Fruit fly (Drosophila melanogaster) whole organism, embryonic: Measurements from ENCODE around the gene Synd.

Experiments
- Atf6 ChIP-seq: fragments of 200-800 bp; sonication (Bioruptor generic); IDR thresholded peaks from 2 replicates; pipeline ENCODE4 v1.3.6; 2022; ENCODE audit warnings: missing biosample characterization, missing genetic modification characterization
- B-H1 ChIP-seq: fragments of 200-800 bp; sonication (Bioruptor generic); IDR thresholded peaks from 3 replicates; pipeline ENCODE4 v1.3.6; 2022; ENCODE audit warnings: missing biosample characterization, missing genetic modification characterization
- CG10267 ChIP-seq: fragments of 200-800 bp; sonication (Bioruptor generic); optimal IDR thresholded peaks from 2 replicates; lab custom pipeline; 2018; ENCODE audit warnings: missing biosample characterization, mild to moderate bottlenecking, missing genetic modification characterization, moderate library complexity
- CG10321 ChIP-seq: fragments of 200-800 bp; sonication (Bioruptor generic); IDR thresholded peaks from 2 replicates; pipeline ENCODE4 v1.3.6; 2022; ENCODE audit warnings: missing biosample characterization, missing genetic modification characterization
- CG11696 ChIP-seq: fragments of 200-800 bp; sonication (Bioruptor generic); IDR thresholded peaks from 2 replicates; pipeline ENCODE4 v1.3.6; 2022; ENCODE audit warnings: missing biosample characterization, missing genetic modification characterization
- CG12391 ChIP-seq: fragments of 200-800 bp; sonication (Bioruptor generic); optimal IDR thresholded peaks from 3 replicates; lab custom pipeline; 2018; ENCODE audit warnings: missing biosample characterization, mild to moderate bottlenecking, missing genetic modification characterization, moderate library complexity
- CG12659 ChIP-seq: fragments of 200-800 bp; sonication (Bioruptor generic); optimal IDR thresholded peaks from 3 replicates; lab custom pipeline; 2017; ENCODE audit warnings: mild to moderate bottlenecking, missing biosample characterization, missing genetic modification reagents, missing genetic modification characterization
- CG12769 ChIP-seq: fragments of 200-800 bp; sonication (Bioruptor generic); optimal IDR thresholded peaks from 2 replicates; lab custom pipeline; 2019; ENCODE audit warnings: missing biosample characterization, mild to moderate bottlenecking, missing genetic modification characterization, moderate library complexity
- CG12942 ChIP-seq: fragments of 200-800 bp; sonication (Bioruptor generic); optimal IDR thresholded peaks from 3 replicates; lab custom pipeline; 2016; ENCODE audit warnings: missing biosample characterization, missing genetic modification characterization
- CG13287 ChIP-seq: fragments of 200-800 bp; sonication (Bioruptor generic); IDR thresholded peaks from 2 replicates; pipeline ENCODE4 v1.3.6; 2022; ENCODE audit warnings: missing biosample characterization, missing genetic modification characterization; ENCODE audit not compliant: partially characterized antibody
- CG13296 ChIP-seq: fragments of 200-800 bp; sonication (Bioruptor generic); optimal IDR thresholded peaks from 3 replicates; lab custom pipeline; 2018; ENCODE audit warnings: missing biosample characterization, mild to moderate bottlenecking, missing genetic modification characterization
- CG13624 ChIP-seq: fragments of 200-800 bp; sonication (Bioruptor generic); optimal IDR thresholded peaks from 2 replicates; lab custom pipeline; 2016; ENCODE audit warnings: missing biosample characterization, missing genetic modification characterization
- CG14710 ChIP-seq: fragments of 200-800 bp; sonication (Bioruptor generic); optimal IDR thresholded peaks from 3 replicates; lab custom pipeline; 2019; ENCODE audit warnings: missing biosample characterization, mild to moderate bottlenecking, missing genetic modification characterization, moderate library complexity
- CG15696 ChIP-seq: fragments of 200-800 bp; sonication (Bioruptor generic); optimal IDR thresholded peaks from 2 replicates; lab custom pipeline; 2019; ENCODE audit warnings: missing biosample characterization, mild to moderate bottlenecking, missing genetic modification characterization, moderate library complexity
- CG1603 ChIP-seq: fragments of 200-800 bp; sonication (Bioruptor generic); optimal IDR thresholded peaks from 2 replicates; lab custom pipeline; 2019; ENCODE audit warnings: missing biosample characterization, mild to moderate bottlenecking, missing genetic modification characterization, moderate library complexity
- CG17385 ChIP-seq: fragments of 200-800 bp; sonication (Bioruptor generic); optimal IDR thresholded peaks from 3 replicates; lab custom pipeline; 2018; ENCODE audit warnings: missing biosample characterization, mild to moderate bottlenecking, missing genetic modification characterization
- CG17829 ChIP-seq: fragments of 200-800 bp; optimal IDR thresholded peaks from 2 replicates; lab custom pipeline; 2019; ENCODE audit warnings: missing biosample characterization, mild to moderate bottlenecking, missing genetic modification characterization, moderate library complexity
- CG2116 ChIP-seq: fragments of 200-800 bp; sonication (Bioruptor generic); optimal IDR thresholded peaks from 3 replicates; lab custom pipeline; 2018; ENCODE audit warnings: missing biosample characterization, mild to moderate bottlenecking, missing genetic modification characterization
- CG2199 ChIP-seq: fragments of 200-800 bp; sonication (Bioruptor generic); IDR thresholded peaks from 3 replicates; pipeline ENCODE4 v1.3.6; 2022; ENCODE audit warnings: missing biosample characterization, missing genetic modification characterization
- CG30020 ChIP-seq: fragments of 200-800 bp; optimal IDR thresholded peaks from 2 replicates; lab custom pipeline; 2019; ENCODE audit warnings: missing biosample characterization, mild to moderate bottlenecking, missing genetic modification characterization, moderate library complexity
- CG3065 ChIP-seq: fragments of 200-800 bp; sonication (Bioruptor generic); optimal IDR thresholded peaks from 2 replicates; lab custom pipeline; 2016; ENCODE audit warnings: missing biosample characterization, missing genetic modification characterization
- CG34376 ChIP-seq: fragments of 200-800 bp; sonication (Bioruptor generic); optimal IDR thresholded peaks from 2 replicates; lab custom pipeline; 2018; ENCODE audit warnings: missing biosample characterization, mild to moderate bottlenecking, missing genetic modification characterization
- CG4617 ChIP-seq: fragments of 200-800 bp; sonication (Bioruptor generic); optimal IDR thresholded peaks from 3 replicates; lab custom pipeline; 2016; ENCODE audit warnings: missing biosample characterization, missing genetic modification characterization, borderline replicate concordance
- CG6683 ChIP-seq: fragments of 200-800 bp; sonication (Bioruptor generic); optimal IDR thresholded peaks from 2 replicates; lab custom pipeline; 2017; ENCODE audit warnings: missing biosample characterization, mild to moderate bottlenecking, missing genetic modification characterization, missing genetic modification reagents
- CG6813 ChIP-seq: fragments of 200-800 bp; sonication (Bioruptor generic); optimal IDR thresholded peaks from 2 replicates; lab custom pipeline; 2017; ENCODE audit warnings: missing biosample characterization, missing genetic modification characterization, mild to moderate bottlenecking, moderate library complexity, missing genetic modification reagents
- CG7745 ChIP-seq: fragments of 200-800 bp; sonication (Bioruptor generic); optimal IDR thresholded peaks from 2 replicates; lab custom pipeline; 2018; ENCODE audit warnings: missing biosample characterization, mild to moderate bottlenecking, missing genetic modification characterization, moderate library complexity
- CG8281 ChIP-seq: fragments of 200-800 bp; sonication (Bioruptor generic); optimal IDR thresholded peaks from 2 replicates; lab custom pipeline; 2018; ENCODE audit warnings: missing biosample characterization, mild to moderate bottlenecking, missing genetic modification characterization, moderate library complexity
- CG8290 ChIP-seq, 3 experiments: fragments of 200-800 bp; sonication (Bioruptor generic); optimal IDR thresholded peaks; 2 replicates each; lab custom pipeline; 2016 to 2019; ENCODE audit warnings: missing biosample characterization in 3 of 3, missing genetic modification characterization in 3 of 3, mild to moderate bottlenecking in 2 of 3, moderate library complexity in 1 of 3
- CG8924 ChIP-seq: fragments of 200-800 bp; optimal IDR thresholded peaks from 3 replicates; lab custom pipeline; 2019; ENCODE audit warnings: missing biosample characterization, mild to moderate bottlenecking, missing genetic modification characterization, moderate library complexity
- CG9797 ChIP-seq: fragments of 200-800 bp; sonication (Bioruptor generic); optimal IDR thresholded peaks from 3 replicates; lab custom pipeline; 2018; ENCODE audit warnings: missing biosample characterization, mild to moderate bottlenecking, missing genetic modification characterization
- CoRest ChIP-seq: fragments of 200-800 bp; sonication (Bioruptor generic); optimal IDR thresholded peaks from 3 replicates; lab custom pipeline; 2018; ENCODE audit warnings: missing biosample characterization, mild to moderate bottlenecking, missing genetic modification characterization, moderate library complexity
- Dad ChIP-seq: fragments of 200-800 bp; sonication (Bioruptor generic); optimal IDR thresholded peaks from 3 replicates; lab custom pipeline; 2016; ENCODE audit warnings: missing biosample characterization, missing genetic modification characterization
- Dbx ChIP-seq: fragments of 200-800 bp; sonication (Bioruptor generic); IDR thresholded peaks from 3 replicates; pipeline ENCODE4 v1.3.6; 2022; ENCODE audit warnings: missing biosample characterization, missing genetic modification characterization
- Dp ChIP-seq: fragments of 200-800 bp; sonication (Bioruptor generic); optimal IDR thresholded peaks from 2 replicates; lab custom pipeline; 2018; ENCODE audit warnings: missing biosample characterization, mild to moderate bottlenecking, missing genetic modification characterization, moderate library complexity
- E2f2 ChIP-seq: fragments of 200-800 bp; sonication (Bioruptor generic); IDR thresholded peaks from 2 replicates; pipeline ENCODE4 v1.3.6; 2022; ENCODE audit warnings: missing biosample characterization, missing genetic modification characterization
- Med ChIP-seq: fragments of 200-800 bp; sonication (Bioruptor generic); peaks from one replicate; lab custom pipeline; 2016; ENCODE audit warnings: missing biosample characterization, missing genetic modification characterization, mild to moderate bottlenecking, inconsistent platforms, moderate library complexity
- Nf-YA ChIP-seq: fragments of 200-800 bp; sonication (Bioruptor generic); IDR thresholded peaks from 2 replicates; pipeline ENCODE4 v1.3.6; 2022; ENCODE audit warnings: missing biosample characterization, missing genetic modification characterization
- YL-1 ChIP-seq: fragments of 200-800 bp; sonication (Bioruptor generic); optimal IDR thresholded peaks from 3 replicates; lab custom pipeline; 2017; ENCODE audit warnings: missing biosample characterization, mild to moderate bottlenecking, missing genetic modification characterization
- ab ChIP-seq: fragments of 200-800 bp; sonication (Bioruptor generic); optimal IDR thresholded peaks from 2 replicates; lab custom pipeline; 2016; ENCODE audit warnings: missing biosample characterization, missing genetic modification characterization
- gem ChIP-seq: fragments of 200-800 bp; sonication (Bioruptor generic); optimal IDR thresholded peaks from 2 replicates; lab custom pipeline; 2019; ENCODE audit warnings: missing biosample characterization, mild to moderate bottlenecking, missing genetic modification characterization, moderate library complexity
- gro ChIP-seq: fragments of 200-800 bp; sonication (Bioruptor generic); optimal IDR thresholded peaks from 2 replicates; lab custom pipeline; 2016; ENCODE audit warnings: missing biosample characterization, missing genetic modification characterization
- kah ChIP-seq: fragments of 200-800 bp; sonication (Bioruptor generic); optimal IDR thresholded peaks from 2 replicates; lab custom pipeline; 2018; ENCODE audit warnings: missing biosample characterization, mild to moderate bottlenecking, missing genetic modification characterization
- ken ChIP-seq: fragments of 200-800 bp; sonication (Bioruptor generic); IDR thresholded peaks from 3 replicates; pipeline ENCODE4 v1.3.6; 2022; ENCODE audit warnings: missing biosample characterization, missing genetic modification characterization
- lmd ChIP-seq: fragments of 200-800 bp; sonication (Bioruptor generic); IDR thresholded peaks from 2 replicates; pipeline ENCODE4 v1.3.6; 2022; ENCODE audit warnings: missing biosample characterization, missing genetic modification characterization
- row ChIP-seq: fragments of 200-800 bp; sonication (Bioruptor generic); IDR thresholded peaks from 3 replicates; pipeline ENCODE4 v1.3.6; 2022; ENCODE audit warnings: missing biosample characterization, missing genetic modification characterization
- scrt ChIP-seq: fragments of 200-800 bp; sonication (Bioruptor generic); optimal IDR thresholded peaks from 2 replicates; lab custom pipeline; 2018; ENCODE audit warnings: missing biosample characterization, mild to moderate bottlenecking, missing genetic modification characterization, moderate library complexity
- tup ChIP-seq: fragments of 200-800 bp; sonication (Bioruptor generic); optimal IDR thresholded peaks from 2 replicates; lab custom pipeline; 2016; ENCODE audit warnings: missing biosample characterization, mild to moderate bottlenecking, missing genetic modification characterization, moderate library complexity
- zen ChIP-seq: fragments of 200-800 bp; sonication (Bioruptor generic); optimal IDR thresholded peaks from 3 replicates; lab custom pipeline; 2018; ENCODE audit warnings: missing biosample characterization, mild to moderate bottlenecking, missing genetic modification characterization, moderate library complexity

The Synd gene

DNA sequence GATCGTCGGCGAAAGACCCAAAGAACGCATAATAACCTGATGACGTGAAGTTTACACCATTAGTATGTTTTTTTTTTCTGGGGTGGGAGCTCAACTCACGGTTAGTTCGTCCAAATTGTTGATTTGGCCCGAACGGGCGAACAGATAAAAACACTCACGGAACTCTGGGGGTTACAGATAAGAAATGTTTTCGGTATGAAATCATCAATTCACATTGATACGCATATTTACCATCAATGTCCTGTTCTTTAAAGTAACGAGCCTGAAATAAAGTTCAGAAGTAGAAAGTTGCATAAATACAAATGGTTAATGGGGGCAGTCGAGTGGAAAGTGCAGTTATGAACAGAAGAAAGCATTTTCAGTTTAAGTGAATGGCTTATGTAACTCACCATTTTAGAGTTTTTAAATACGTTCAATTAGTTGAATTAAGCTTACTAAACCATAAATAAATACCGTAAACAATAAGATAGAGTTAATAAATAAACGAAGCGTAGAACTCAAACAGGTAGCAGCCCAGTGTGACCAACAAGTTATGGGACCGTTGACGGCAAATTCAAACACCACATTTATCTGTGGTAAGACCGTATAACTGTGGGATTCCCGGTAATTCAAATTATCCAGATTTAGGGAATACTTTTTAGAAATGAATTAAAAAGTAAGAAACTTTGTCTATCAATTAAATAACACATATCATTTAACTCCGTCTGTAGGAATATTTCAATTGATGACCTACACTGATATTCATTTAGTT lies 8.7 kb upstream of the Synd start, which contains the start of gene CG17272:
Gene CG17272 (minus strand): TSS at position 536 of the 751 bp plus-strand sequence.
- TF ChIP-seq CG17829 (tag; lab: Kevin White, UChicago) (peak; percentile 9), CG13287 (GFP tag; lab: Robert Waterston, UW) (peak; percentile 34; the same call in 1 of the 2 replicates), B-H1 (GFP tag; lab: Robert Waterston, UW) (no peak), CG12769 (peak; percentile 44), CG13296 (peak; percentile 4), CG1603 (tag; lab: Kevin White, UChicago) (peak; percentile 37), CG2199 (GFP tag; lab: Robert Waterston, UW) (no peak), Dbx (GFP tag; lab: Robert Waterston, UW) (no peak), E2f2 (peak; percentile 71), CG3065 (no peak), kah (GFP tag; lab: Kevin White, UChicago) (peak; percentile 97), CG8290 (GFP tag; optimal IDR thresholded peaks at IDR 0.05; lab: Kevin White, UChicago) (peak; percentile 15), CG8290 (tag; optimal IDR thresholded peaks at IDR 0.05; lab: Kevin White, UChicago) (peak in 1 of 2 experiments; percentile 28), scrt (GFP tag; lab: Kevin White, UChicago) (peak; percentile 83), lmd (GFP tag; lab: Robert Waterston, UW) (no peak), row (peak; percentile 48; the same call in 1 of the 3 replicates), YL-1 (GFP tag; lab: Kevin White, UChicago) (peak; percentile 39), zen (tag; lab: Kevin White, UChicago) (peak; percentile 35), Atf6 (GFP tag; lab: Robert Waterston, UW) (no peak), CG2116 (GFP tag; lab: Kevin White, UChicago) (peak; percentile 32), CG6813 (GFP tag; lab: Kevin White, UChicago) (no peak), CG9797 (GFP tag; lab: Kevin White, UChicago) (peak; percentile 76), CG8924 (tag; lab: Kevin White, UChicago) (peak; percentile 13), CG8281 (tag; lab: Kevin White, UChicago) (no peak), CG14710 (tag; lab: Kevin White, UChicago) (peak; percentile 44), CG15696 (no peak), CG6683 (GFP tag; lab: Kevin White, UChicago) (no peak), CG17385 (no peak), Dad (GFP tag; lab: Kevin White, UChicago) (no peak), CG34376 (GFP tag; lab: Kevin White, UChicago) (no peak), CG12942 (GFP tag; lab: Kevin White, UChicago) (no peak), CG13624 (GFP tag; lab: Kevin White, UChicago) (peak; percentile 17), ab (GFP tag; lab: Kevin White, UChicago) (no peak), Nf-YA (GFP tag; lab: Robert Waterston, UW) (no peak), ken (GFP tag; lab: Robert Waterston, UW) (no peak), CG12659 (peak; percentile 14), Med (peak; percentile 74), CG10321 (GFP tag; lab: Robert Waterston, UW) (no peak), Dp (GFP tag; lab: Kevin White, UChicago) (peak; percentile 57), CG11696 (GFP tag; lab: Robert Waterston, UW) (no peak), tup (GFP tag; lab: Kevin White, UChicago) (no peak), CG7745 (tag; lab: Kevin White, UChicago) (no peak), CG12391 (tag; lab: Kevin White, UChicago) (peak; percentile 12), CG10267 (tag; lab: Kevin White, UChicago) (peak; percentile 31), CoRest (tag; lab: Kevin White, UChicago) (peak; percentile 70), gro (no peak), CG30020 (tag; lab: Kevin White, UChicago) (peak; percentile 18), CG4617 (GFP tag; lab: Kevin White, UChicago) (peak; percentile 45), gem (tag; lab: Kevin White, UChicago) (peak; percentile 3)
